Fruit fly (Drosophila melanogaster) whole organism, wandering third instar larva: ENCODE measurements around the gene mtDNA-helicase.
A peak's percentile ranks its signal among the peaks of the same experiment; 100 is the strongest.

Source experiments
- Abd-B ChIP-seq: fragments of >200 bp; optimal IDR thresholded peaks from 2 replicates; lab custom pipeline; 2017; ENCODE audit warnings: missing biosample characterization, missing genetic modification characterization
- CG32264 ChIP-seq: fragments of 200-800 bp; sonication (Bioruptor generic); optimal IDR thresholded peaks from 2 replicates; lab custom pipeline; 2016; ENCODE audit warnings: missing biosample characterization, missing genetic modification characterization
- CG9705 ChIP-seq: fragments of 200-800 bp; sonication (Bioruptor generic); optimal IDR thresholded peaks from 2 replicates; lab custom pipeline; 2018; ENCODE audit warnings: missing biosample characterization, mild to moderate bottlenecking, missing genetic modification characterization
- CrebA ChIP-seq: fragments of 200-800 bp; sonication (Bioruptor generic); optimal IDR thresholded peaks from 2 replicates; lab custom pipeline; 2016; ENCODE audit warnings: missing biosample characterization, mild to moderate bottlenecking, missing genetic modification characterization, borderline replicate concordance
- Dfd ChIP-seq: fragments of >200 bp; optimal IDR thresholded peaks from 2 replicates; lab custom pipeline; 2017; ENCODE audit warnings: missing biosample characterization, missing genetic modification characterization
- Dif ChIP-seq: fragments of 200-275, 200-300 bp; sonication (Bioruptor generic); optimal IDR thresholded peaks from 2 replicates; lab custom pipeline; 2018; ENCODE audit warnings: missing biosample characterization, missing genetic modification characterization; ENCODE audit not compliant: partially characterized antibody
- HLH106 ChIP-seq: fragments of 200-800 bp; optimal IDR thresholded peaks from 3 replicates; lab custom pipeline; 2019; ENCODE audit warnings: missing biosample characterization, mild to moderate bottlenecking, missing genetic modification characterization, moderate library complexity
- Hnf4 ChIP-seq: fragments of 200-800 bp; sonication (Bioruptor generic); optimal IDR thresholded peaks from 2 replicates; lab custom pipeline; 2016; ENCODE audit warnings: missing biosample characterization, mild to moderate bottlenecking, missing genetic modification characterization
- Hr83 ChIP-seq: fragments of 200-300 bp; sonication (Bioruptor generic); optimal IDR thresholded peaks from 2 replicates; lab custom pipeline; 2016; ENCODE audit warnings: missing biosample characterization, mild to moderate bottlenecking, missing genetic modification characterization, moderate library complexity; ENCODE audit not compliant: poor library complexity, severe bottlenecking
- Jra ChIP-seq: sonication (Bioruptor generic); optimal IDR thresholded peaks from 2 replicates; lab custom pipeline; 2016; ENCODE audit warnings: missing biosample characterization, missing genetic modification characterization
- Mio ChIP-seq: sonication (Bioruptor generic); optimal IDR thresholded peaks from 2 replicates; lab custom pipeline; 2016; ENCODE audit warnings: missing biosample characterization, missing genetic modification characterization
- Myc ChIP-seq: fragments of >200 bp; optimal IDR thresholded peaks from 2 replicates; lab custom pipeline; 2017
- N ChIP-seq: fragments of >200 bp; optimal IDR thresholded peaks from 2 replicates; lab custom pipeline; 2018; ENCODE audit warnings: missing biosample characterization, missing external identifiers, missing genetic modification characterization
- OdsH ChIP-seq: fragments of 200-800 bp; sonication (Bioruptor generic); optimal IDR thresholded peaks from 2 replicates; lab custom pipeline; 2016; ENCODE audit warnings: missing biosample characterization, mild to moderate bottlenecking, missing genetic modification characterization
- Rel ChIP-seq, 2 experiments: fragments of 200-800 bp; sonication (Bioruptor generic) in 1 of 2; optimal IDR thresholded peaks; 2 replicates in 1 of 2; 3 replicates in 1 of 2; lab custom pipeline; 2016 to 2019; ENCODE audit warnings: mild to moderate bottlenecking in 2 of 2, missing biosample characterization in 2 of 2, missing genetic modification characterization in 2 of 2, moderate library complexity in 1 of 2
- Sp1 ChIP-seq: fragments of 200-800 bp; sonication (Bioruptor generic); optimal IDR thresholded peaks from 3 replicates; lab custom pipeline; 2019; ENCODE audit warnings: missing biosample characterization, mild to moderate bottlenecking, missing genetic modification characterization, moderate library complexity
- Vsx2 ChIP-seq: fragments of 200-300, 225-300 bp; sonication (Bioruptor generic); optimal IDR thresholded peaks from 2 replicates; lab custom pipeline; 2018; ENCODE audit warnings: missing biosample characterization, missing genetic modification characterization; ENCODE audit not compliant: partially characterized antibody
- br ChIP-seq: fragments of 200-800 bp; sonication (Bioruptor generic); optimal IDR thresholded peaks from 2 replicates; lab custom pipeline; 2016; ENCODE audit warnings: missing biosample characterization, missing genetic modification characterization
- brk ChIP-seq: fragments of 200-800 bp; sonication (Bioruptor generic); optimal IDR thresholded peaks from 2 replicates; lab custom pipeline; 2016; ENCODE audit warnings: missing biosample characterization, mild to moderate bottlenecking, missing genetic modification characterization
- dl ChIP-seq, 2 experiments: fragments of 175-275, 200-275 bp in 1 of 2; fragments of 200-275 bp in 1 of 2; sonication (Bioruptor generic); optimal IDR thresholded peaks; lab custom pipeline; 2018; ENCODE audit warnings: mild to moderate bottlenecking in 2 of 2, missing biosample characterization in 2 of 2, missing genetic modification characterization in 2 of 2, moderate library complexity in 2 of 2; ENCODE audit not compliant: partially characterized antibody in 2 of 2, insufficient read depth in 1 of 2
- dsf ChIP-seq: sonication (Bioruptor generic); optimal IDR thresholded peaks from 2 replicates; lab custom pipeline; 2016; ENCODE audit warnings: missing biosample characterization, missing genetic modification characterization, borderline replicate concordance
- ey ChIP-seq: fragments of 200-800 bp; sonication (Bioruptor generic); optimal IDR thresholded peaks from 2 replicates; lab custom pipeline; 2016; ENCODE audit warnings: missing biosample characterization, missing genetic modification characterization
- foxo ChIP-seq, 2 experiments: fragments of 200-800 bp; sonication (Bioruptor generic); optimal IDR thresholded peaks; 2 replicates in 1 of 2; 3 replicates in 1 of 2; lab custom pipeline; 2016 to 2017; ENCODE audit warnings: missing biosample characterization in 2 of 2, missing genetic modification characterization in 2 of 2
- fru ChIP-seq: fragments of 200-800 bp; sonication (Bioruptor generic); optimal IDR thresholded peaks from 3 replicates; lab custom pipeline; 2016; ENCODE audit warnings: missing biosample characterization, mild to moderate bottlenecking, missing genetic modification characterization
- h ChIP-seq: fragments of 200-800 bp; sonication (Bioruptor generic); optimal IDR thresholded peaks from 3 replicates; lab custom pipeline; 2016; ENCODE audit warnings: missing biosample characterization, mild to moderate bottlenecking, missing genetic modification characterization
- jim ChIP-seq: fragments of 175-275, 200-325 bp; sonication (Bioruptor generic); optimal IDR thresholded peaks from 2 replicates; lab custom pipeline; 2016; ENCODE audit warnings: missing biosample characterization, mild to moderate bottlenecking, missing genetic modification characterization
- pan ChIP-seq: fragments of >200 bp; optimal IDR thresholded peaks from 2 replicates; lab custom pipeline; 2017
- psq ChIP-seq: fragments of 200-800 bp; sonication (Bioruptor generic); optimal IDR thresholded peaks from 3 replicates; lab custom pipeline; 2017; ENCODE audit warnings: missing biosample characterization, mild to moderate bottlenecking, missing genetic modification characterization, moderate library complexity
- rgr ChIP-seq: fragments of 200-800 bp; sonication (Bioruptor generic); optimal IDR thresholded peaks from 3 replicates; lab custom pipeline; 2016; ENCODE audit warnings: missing biosample characterization, mild to moderate bottlenecking, missing genetic modification characterization
- sage ChIP-seq: fragments of 200-800 bp; sonication (Bioruptor generic); optimal IDR thresholded peaks from 2 replicates; lab custom pipeline; 2016; ENCODE audit warnings: missing biosample characterization, mild to moderate bottlenecking, missing genetic modification characterization
- sv ChIP-seq: fragments of 200-800 bp; sonication (Bioruptor generic); optimal IDR thresholded peaks from 3 replicates; lab custom pipeline; 2016; ENCODE audit warnings: missing biosample characterization, missing genetic modification characterization
- tai ChIP-seq: sonication (Bioruptor generic); optimal IDR thresholded peaks from 2 replicates; lab custom pipeline; 2016; ENCODE audit warnings: missing biosample characterization, missing genetic modification characterization
- woc ChIP-seq: sonication (Bioruptor generic); optimal IDR thresholded peaks from 2 replicates; lab custom pipeline; 2016; ENCODE audit warnings: missing biosample characterization, mild to moderate bottlenecking, missing genetic modification characterization

The mtDNA-helicase gene

DNA sequence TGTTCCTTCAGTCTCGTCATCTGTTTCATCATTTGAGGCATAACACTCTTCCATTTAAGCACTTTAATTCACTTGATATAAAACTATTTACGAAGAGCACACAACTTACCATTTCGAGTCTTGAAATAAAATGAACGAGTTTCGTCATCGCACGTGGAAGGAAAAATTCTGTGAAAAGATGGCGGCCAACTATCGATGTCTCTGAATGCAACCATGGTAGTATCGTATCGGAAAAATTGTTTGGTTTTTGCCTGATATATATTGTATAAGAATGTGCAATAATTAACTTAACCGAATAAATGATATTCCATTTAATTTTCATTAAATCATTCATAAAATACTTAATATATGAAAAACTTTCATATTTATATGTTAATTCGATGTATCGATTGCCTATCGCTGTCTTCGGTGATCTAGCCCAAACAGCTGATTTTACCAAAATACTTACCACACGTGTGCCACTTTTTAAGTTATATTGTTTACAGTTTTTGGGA is 1.7 kb upstream of the mtDNA-helicase start, which contains the start of gene Bka:
Gene Bka, plus strand, starts transcription at position 417 of the 494 bp plus-strand sequence.
- TF ChIP-seq Abd-B (GFP tag; lab: Kevin White, UChicago) (no peak), brk (GFP tag; lab: Kevin White, UChicago) (peak; percentile 86), fru (GFP tag; lab: Kevin White, UChicago) (no peak), Jra (GFP tag; lab: Kevin White, UChicago) (no peak), Rel (GFP tag; optimal IDR thresholded peaks at IDR 0.05; lab: Kevin White, UChicago) (no peak), Rel (tag; optimal IDR thresholded peaks at IDR 0.05; lab: Kevin White, UChicago) (peak; percentile 50), Dfd (GFP tag; lab: Kevin White, UChicago) (no peak), HLH106 (tag; lab: Kevin White, UChicago) (peak; percentile 49), h (GFP tag; lab: Kevin White, UChicago) (peak; percentile 56), Myc (peak; percentile 82), pan (lab: Kevin White, UChicago) (no peak), psq (peak; percentile 21), Hnf4 (peak; percentile 66), foxo (GFP tag; optimal IDR thresholded peaks at IDR 0.05; lab: Kevin White, UChicago) (peak in 1 of 2 experiments; percentile 43), sv (GFP tag; lab: Kevin White, UChicago) (peak; percentile 52), br (GFP tag; lab: Kevin White, UChicago) (peak; percentile 36), ey (GFP tag; lab: Kevin White, UChicago) (no peak), Sp1 (GFP tag; lab: Kevin White, UChicago) (peak; percentile 76), sage (GFP tag; lab: Kevin White, UChicago) (peak; percentile 55), Mio (no peak), OdsH (GFP tag; lab: Kevin White, UChicago) (peak; percentile 60), rgr (GFP tag; lab: Kevin White, UChicago) (peak; percentile 76), CG9705 (peak; percentile 30)

DNA sequence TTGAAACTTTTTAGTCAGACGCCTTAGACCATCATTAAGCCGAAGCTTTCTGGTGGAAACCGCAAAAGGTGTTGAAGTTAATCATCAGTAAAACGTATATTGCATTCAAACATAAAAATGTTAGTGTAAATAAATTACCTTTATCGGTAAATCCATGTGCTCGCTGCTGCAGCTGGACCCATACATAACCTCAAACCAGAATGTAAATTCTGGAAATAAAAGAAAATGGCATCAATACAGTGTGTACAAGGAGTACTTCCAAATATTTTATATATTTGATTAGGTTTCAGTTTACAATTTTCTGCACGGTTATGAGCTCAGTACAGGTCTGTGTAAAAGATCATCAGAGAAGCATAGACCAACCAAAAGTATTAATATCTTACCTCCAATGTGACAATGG is 947 bp upstream of the mtDNA-helicase start:
- TF ChIP-seq Dfd (GFP tag; lab: Kevin White, UChicago) (no peak), rgr (GFP tag; lab: Kevin White, UChicago) (peak; percentile 49)

DNA sequence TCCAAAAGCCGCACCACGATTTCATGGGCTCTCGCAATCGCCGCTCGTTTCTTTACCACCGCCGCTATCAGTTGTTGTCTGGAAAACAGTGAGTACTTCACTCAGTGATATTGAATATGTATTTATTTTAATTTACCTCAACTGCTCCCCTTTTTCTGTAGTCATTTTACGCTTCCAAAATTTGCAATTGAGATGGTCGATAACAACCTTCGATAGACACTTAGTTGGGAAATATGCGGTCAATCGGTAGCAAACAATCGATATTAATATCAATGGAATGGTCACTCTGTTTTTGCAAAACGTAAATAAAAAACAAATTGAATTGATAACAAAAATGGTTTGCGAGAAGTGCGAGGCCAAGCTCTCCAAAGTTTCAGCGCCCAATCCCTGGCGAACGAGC is 2.7 kb downstream of the mtDNA-helicase start, which contains the start of the genes CG34183 and CG4537:
Gene CG34183, minus strand, starts transcription at position 197 of the 400 bp plus-strand sequence.
Gene CG4537, plus strand, starts transcription at position 310 of the 400 bp plus-strand sequence.
- TF ChIP-seq CG32264 (GFP tag; lab: Kevin White, UChicago): peak; percentile 3
- TF ChIP-seq Mio: no peak
- TF ChIP-seq CrebA (GFP tag; lab: Kevin White, UChicago): no peak
- TF ChIP-seq h (GFP tag; lab: Kevin White, UChicago): peak; percentile 1
- no peak for TF ChIP-seq dl (GFP tag; optimal IDR thresholded peaks at IDR 0.05; lab: Kevin White, UChicago; ENCODE audit: insufficient read depth in 1 of 2, partially characterized antibody in 2 of 2)
- TF ChIP-seq ey (GFP tag; lab: Kevin White, UChicago): no peak
- no peak for TF ChIP-seq brk (GFP tag; lab: Kevin White, UChicago)
- no peak for TF ChIP-seq Vsx2 (GFP tag; lab: Kevin White, UChicago)
- TF ChIP-seq tai (GFP tag; lab: Kevin White, UChicago): no peak
- TF ChIP-seq rgr (GFP tag; lab: Kevin White, UChicago): peak; percentile 33
- no peak for TF ChIP-seq Abd-B (GFP tag; lab: Kevin White, UChicago)

DNA sequence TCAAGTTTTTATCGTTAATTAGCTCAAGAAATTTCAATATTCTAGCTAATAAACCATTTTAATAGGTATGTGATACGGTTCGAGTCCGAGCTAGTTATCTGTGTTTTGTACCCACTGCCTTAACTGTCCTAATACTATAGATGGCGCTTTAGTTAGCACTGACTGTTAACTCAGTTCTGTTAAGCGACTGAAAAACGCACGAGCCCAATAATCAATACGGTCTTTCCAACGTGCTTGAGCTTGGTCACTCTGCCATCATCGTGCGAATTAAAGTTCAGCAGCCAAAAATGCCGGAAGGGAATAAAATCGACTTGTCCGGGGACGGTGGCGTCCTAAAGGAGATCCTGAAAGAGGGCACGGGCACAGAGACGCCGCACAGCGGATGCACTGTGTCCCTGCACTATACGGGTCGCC is 5.4 kb downstream of the mtDNA-helicase start, which contains the start of gene Fkbp59:
Gene Fkbp59, plus strand, starts transcription at position 150 of the 414 bp plus-strand sequence.
- TF ChIP-seq Vsx2 (GFP tag; lab: Kevin White, UChicago) (peak; percentile 99), N (GFP tag; lab: Kevin White, UChicago) (no peak), Myc (peak; percentile 83), HLH106 (tag; lab: Kevin White, UChicago) (no peak)

DNA sequence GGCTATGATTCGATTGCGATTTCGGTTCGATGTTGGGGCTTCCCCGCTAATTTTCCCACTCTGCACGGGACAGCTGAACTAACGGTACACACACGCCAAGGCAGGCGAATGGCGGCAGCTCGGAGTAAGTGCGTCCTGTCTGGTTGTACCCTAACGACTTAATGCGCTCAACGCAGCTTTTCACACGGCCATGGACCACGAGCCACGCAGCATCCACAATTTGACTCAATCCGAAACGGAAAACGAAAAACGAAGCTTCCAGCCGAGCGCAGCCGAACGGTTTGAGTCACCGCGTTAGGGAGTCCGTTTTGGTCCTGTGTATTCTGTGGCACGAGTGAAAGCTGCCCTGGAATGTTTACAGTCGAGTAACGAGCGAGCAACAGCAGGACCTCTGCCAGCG is 7.2 kb downstream of the mtDNA-helicase start, which contains the start of gene nAChRalpha6:
Gene nAChRalpha6, minus strand, starts transcription at position 165 of the 400 bp plus-strand sequence.
- TF ChIP-seq dsf (GFP tag; lab: Kevin White, UChicago) (no peak), Sp1 (GFP tag; lab: Kevin White, UChicago) (no peak), N (GFP tag; lab: Kevin White, UChicago) (no peak), foxo (GFP tag; optimal IDR thresholded peaks at IDR 0.05; lab: Kevin White, UChicago) (no peak), Dif (GFP tag; lab: Kevin White, UChicago) (no peak), psq (no peak), Hr83 (no peak), HLH106 (tag; lab: Kevin White, UChicago) (no peak), jim (GFP tag; lab: Kevin White, UChicago) (no peak), CG32264 (GFP tag; lab: Kevin White, UChicago) (no peak), sage (GFP tag; lab: Kevin White, UChicago) (no peak), woc (GFP tag; lab: Kevin White, UChicago) (no peak), br (GFP tag; lab: Kevin White, UChicago) (no peak), Abd-B (GFP tag; lab: Kevin White, UChicago) (no peak), ey (GFP tag; lab: Kevin White, UChicago) (no peak), OdsH (GFP tag; lab: Kevin White, UChicago) (no peak), tai (GFP tag; lab: Kevin White, UChicago) (no peak)
